Worm (Caenorhabditis elegans) whole organism, L2 larva: Measurements from ENCODE around the gene srh-179.

Source experiments
- ZK546.5 ChIP-seq: sonication (generic microtip); optimal IDR thresholded peaks from 2 replicates; lab custom pipeline; 2017; ENCODE audit warnings: missing biosample characterization, missing genetic modification characterization
- alr-1 ChIP-seq: fragments of 150-350 bp; optimal IDR thresholded peaks from 2 replicates; lab custom pipeline; 2014; ENCODE audit warnings: missing biosample characterization, missing genetic modification characterization
- crh-2 ChIP-seq: sonication (generic microtip); optimal IDR thresholded peaks from 2 replicates; lab custom pipeline; 2017; ENCODE audit warnings: missing biosample characterization, missing genetic modification characterization
- lin-13 ChIP-seq: fragments of 150-350 bp; optimal IDR thresholded peaks from 2 replicates; lab custom pipeline; 2014; ENCODE audit warnings: missing biosample characterization, missing genetic modification reagents, missing genetic modification characterization
- mdl-1 ChIP-seq, 2 experiments: fragments of 150-350 bp in 1 of 2; sonication (generic microtip) in 1 of 2; optimal IDR thresholded peaks; 2 replicates each; lab custom pipeline; 2017; ENCODE audit warnings: missing biosample characterization in 2 of 2, missing genetic modification characterization in 2 of 2
- nhr-11 ChIP-seq: fragments of 150-350 bp; optimal IDR thresholded peaks from 2 replicates; lab custom pipeline; 2014; ENCODE audit warnings: missing biosample characterization, missing genetic modification characterization
- sem-4 ChIP-seq: fragments of 150-350 bp; optimal IDR thresholded peaks from 2 replicates; lab custom pipeline; 2014; ENCODE audit warnings: missing biosample characterization, missing genetic modification reagents, missing genetic modification characterization
- sma-9 ChIP-seq, 2 experiments: fragments of 150-350 bp in 1 of 2; sonication (generic microtip) in 1 of 2; optimal IDR thresholded peaks; 2 replicates each; lab custom pipeline; 2014 to 2016; ENCODE audit warnings: missing genetic modification characterization in 2 of 2, mild to moderate bottlenecking in 1 of 2, missing biosample characterization in 1 of 2, missing compliant biosample characterization in 1 of 2, missing genetic modification reagents in 1 of 2, moderate library complexity in 1 of 2
- snpc-4 ChIP-seq: fragments of 150-350 bp; optimal IDR thresholded peaks from 2 replicates; lab custom pipeline; 2014; ENCODE audit warnings: missing biosample characterization, missing genetic modification characterization
- zag-1 ChIP-seq: fragments of 150-350 bp; optimal IDR thresholded peaks from 2 replicates; lab custom pipeline; 2014; ENCODE audit warnings: missing biosample characterization, missing genetic modification characterization

DNA sequence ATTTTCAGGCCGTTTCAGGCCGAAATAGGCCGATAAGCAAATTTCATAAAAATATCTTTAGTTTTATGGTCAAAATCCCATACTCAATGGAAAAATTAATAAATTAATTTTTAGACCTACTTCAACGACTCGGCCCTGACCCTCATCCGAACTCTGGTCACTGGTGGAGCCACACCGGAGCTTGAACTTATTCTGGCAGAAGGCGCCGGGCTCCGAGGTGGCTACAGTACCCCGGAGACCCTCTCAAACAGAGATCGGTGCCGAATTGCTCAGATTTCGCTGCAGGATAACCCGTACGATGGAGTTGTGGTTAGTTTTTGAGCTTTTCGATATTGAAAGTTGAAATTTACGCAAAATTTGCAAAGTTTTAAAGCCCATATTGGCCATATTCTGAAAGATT, 30.6 kb downstream of the srh-179 start:
- TF ChIP-seq sem-4 (tag; lab: Kevin White, UChicago), result no peak
- TF ChIP-seq nhr-11 (tag; lab: Kevin White, UChicago), result no peak
- no peak for TF ChIP-seq snpc-4 (tag; lab: Kevin White, UChicago)
- no peak for TF ChIP-seq zag-1 (tag; lab: Kevin White, UChicago)
- TF ChIP-seq lin-13 (GFP tag; lab: Kevin White, UChicago), result no peak
- TF ChIP-seq ZK546.5 (tag; lab: Kevin White, UChicago), result no peak
- no peak for TF ChIP-seq mdl-1 (tag; optimal IDR thresholded peaks at IDR 0.05; lab: Kevin White, UChicago)
- TF ChIP-seq sma-9 (GFP tag; optimal IDR thresholded peaks at IDR 0.05; lab: Kevin White, UChicago), result no peak
- no peak for TF ChIP-seq sma-9 (tag; optimal IDR thresholded peaks at IDR 0.05; lab: Kevin White, UChicago)
- TF ChIP-seq alr-1 (tag; lab: Kevin White, UChicago), result no peak
- TF ChIP-seq crh-2, result no peak
